Fruit fly (Drosophila melanogaster): ENCODE measurements around the gene Ctl1.

The Ctl1 gene

dm6 chr3L:4259102-4259558 is 18.6 kb upstream of the Ctl1 start, which contains the start of the genes CG15011 and CG1309 (continued):
- TF ChIP-seq Hnf4 (GFP tag; optimal IDR thresholded peaks at IDR 0.05) (peak; percentile 85), N (GFP tag; optimal IDR thresholded peaks at IDR 0.05) (no peak), sage (GFP tag; optimal IDR thresholded peaks at IDR 0.05) (no peak), tai (GFP tag; optimal IDR thresholded peaks at IDR 0.05) (no peak), dsf (GFP tag; optimal IDR thresholded peaks at IDR 0.05; ENCODE audit: borderline replicate concordance) (peak; percentile 51), Dif (GFP tag; optimal IDR thresholded peaks at IDR 0.05; ENCODE audit: partially characterized antibody) (no peak)

dm6 chr3L:4261177-4261576 is 16.6 kb upstream of the Ctl1 start:
- TF ChIP-seq pan (optimal IDR thresholded peaks at IDR 0.05) (no peak), Dif (GFP tag; optimal IDR thresholded peaks at IDR 0.05; ENCODE audit: partially characterized antibody) (no peak), fru (GFP tag; optimal IDR thresholded peaks at IDR 0.05) (no peak), Dfd (GFP tag; optimal IDR thresholded peaks at IDR 0.05) (no peak), Jra (GFP tag; optimal IDR thresholded peaks at IDR 0.05) (no peak), Hr83 (GFP tag; optimal IDR thresholded peaks at IDR 0.05; ENCODE audit: poor library complexity, severe bottlenecking) (no peak), woc (GFP tag; optimal IDR thresholded peaks at IDR 0.05) (no peak), Sp1 (GFP tag; optimal IDR thresholded peaks at IDR 0.05) (no peak), OdsH (GFP tag; optimal IDR thresholded peaks at IDR 0.05) (no peak), br (GFP tag; optimal IDR thresholded peaks at IDR 0.05) (no peak), foxo (GFP tag; optimal IDR thresholded peaks at IDR 0.05) (no peak)

- TF ChIP-seq N (GFP tag; optimal IDR thresholded peaks at IDR 0.05) = no peak
- TF ChIP-seq Hr83 (GFP tag; optimal IDR thresholded peaks at IDR 0.05; ENCODE audit: poor library complexity, severe bottlenecking) = no peak
- no peak for TF ChIP-seq Myc (optimal IDR thresholded peaks at IDR 0.05)
- TF ChIP-seq rgr (GFP tag; optimal IDR thresholded peaks at IDR 0.05) = peak; percentile 18
- no peak for TF ChIP-seq fru (GFP tag; optimal IDR thresholded peaks at IDR 0.05)
- TF ChIP-seq psq (GFP tag; optimal IDR thresholded peaks at IDR 0.05) = peak; percentile 4
- peak; percentile 1 for TF ChIP-seq OdsH (GFP tag; optimal IDR thresholded peaks at IDR 0.05)
- no peak for TF ChIP-seq Rel (GFP tag; optimal IDR thresholded peaks at IDR 0.05)
- no peak for TF ChIP-seq Rel (tag; optimal IDR thresholded peaks at IDR 0.05)
- TF ChIP-seq Jra (GFP tag; optimal IDR thresholded peaks at IDR 0.05) = peak; percentile 4
- TF ChIP-seq h (GFP tag; optimal IDR thresholded peaks at IDR 0.05) = peak; percentile 9
- TF ChIP-seq Mio (GFP tag; optimal IDR thresholded peaks at IDR 0.05) = no peak
- TF ChIP-seq brk (GFP tag; optimal IDR thresholded peaks at IDR 0.05) = no peak
- TF ChIP-seq tai (GFP tag; optimal IDR thresholded peaks at IDR 0.05) = no peak
- no peak for TF ChIP-seq Abd-B (GFP tag; optimal IDR thresholded peaks at IDR 0.05)
- no peak for TF ChIP-seq jim (GFP tag; optimal IDR thresholded peaks at IDR 0.05)
- TF ChIP-seq foxo (GFP tag; optimal IDR thresholded peaks at IDR 0.05) = peak in 1 of 2 experiments; percentile 21
- no peak for TF ChIP-seq sv (GFP tag; optimal IDR thresholded peaks at IDR 0.05)
- no peak for TF ChIP-seq usp (GFP tag; optimal IDR thresholded peaks at IDR 0.05)
- no peak for TF ChIP-seq dl (GFP tag; optimal IDR thresholded peaks at IDR 0.05; ENCODE audit: insufficient read depth in 1 of 2, partially characterized antibody in 2 of 2)
Measured at dm6 chr3L:4262384-4262783, 15.4 kb upstream of the Ctl1 start, which contains the start of the genes CG11586 and VhaM9.7-a. TSS of gene CG11586 (minus strand) at chr3L:4262470. TSS of gene VhaM9.7-a (plus strand) at chr3L:4262705.

dm6 chr3L:4263502-4263901 is 14.3 kb upstream of the Ctl1 start, which contains the start of gene CG1273:
TSS of gene CG1273 (plus strand) at chr3L:4263719.
- TF ChIP-seq tai (GFP tag; optimal IDR thresholded peaks at IDR 0.05) = no peak
- no peak for TF ChIP-seq Myc (optimal IDR thresholded peaks at IDR 0.05)

dm6 chr3L:4264963-4265362 is 12.8 kb upstream of the Ctl1 start:
- TF ChIP-seq Dif (GFP tag; optimal IDR thresholded peaks at IDR 0.05; ENCODE audit: partially characterized antibody) (no peak), usp (GFP tag; optimal IDR thresholded peaks at IDR 0.05) (no peak), br (GFP tag; optimal IDR thresholded peaks at IDR 0.05) (no peak), Rel (GFP tag; optimal IDR thresholded peaks at IDR 0.05) (no peak), Rel (tag; optimal IDR thresholded peaks at IDR 0.05) (no peak), h (GFP tag; optimal IDR thresholded peaks at IDR 0.05) (no peak), Vsx2 (GFP tag; optimal IDR thresholded peaks at IDR 0.05; ENCODE audit: partially characterized antibody) (no peak), CG9705 (GFP tag; optimal IDR thresholded peaks at IDR 0.05) (no peak), Abd-B (GFP tag; optimal IDR thresholded peaks at IDR 0.05) (no peak)
